Worm (Caenorhabditis elegans) whole organism, L1 larva: ENCODE measurements around the gene mlh-1.

Source experiments
- fkh-10 ChIP-seq: sonication (generic microtip); optimal IDR thresholded peaks from 2 replicates; lab custom pipeline; 2017; ENCODE audit warnings: missing biosample characterization, missing genetic modification reagents, missing genetic modification characterization
- nhr-11 ChIP-seq: fragments of 150-350 bp; optimal IDR thresholded peaks from 2 replicates; lab custom pipeline; 2014; ENCODE audit warnings: missing biosample characterization, missing genetic modification characterization
- nhr-28 ChIP-seq: fragments of 150-350 bp; optimal IDR thresholded peaks from 2 replicates; lab custom pipeline; 2014; ENCODE audit warnings: missing biosample characterization, missing genetic modification characterization
- nhr-76 ChIP-seq: sonication (generic microtip); optimal IDR thresholded peaks from 2 replicates; lab custom pipeline; 2017; ENCODE audit warnings: missing biosample characterization, missing genetic modification characterization
- snpc-4 ChIP-seq: fragments of 150-350 bp; optimal IDR thresholded peaks from 2 replicates; lab custom pipeline; 2014; ENCODE audit warnings: missing biosample characterization, missing genetic modification characterization
- unc-130 ChIP-seq: fragments of 150-350 bp; optimal IDR thresholded peaks from 2 replicates; lab custom pipeline; 2017; ENCODE audit warnings: missing biosample characterization, missing genetic modification characterization, inconsistent platforms

DNA sequence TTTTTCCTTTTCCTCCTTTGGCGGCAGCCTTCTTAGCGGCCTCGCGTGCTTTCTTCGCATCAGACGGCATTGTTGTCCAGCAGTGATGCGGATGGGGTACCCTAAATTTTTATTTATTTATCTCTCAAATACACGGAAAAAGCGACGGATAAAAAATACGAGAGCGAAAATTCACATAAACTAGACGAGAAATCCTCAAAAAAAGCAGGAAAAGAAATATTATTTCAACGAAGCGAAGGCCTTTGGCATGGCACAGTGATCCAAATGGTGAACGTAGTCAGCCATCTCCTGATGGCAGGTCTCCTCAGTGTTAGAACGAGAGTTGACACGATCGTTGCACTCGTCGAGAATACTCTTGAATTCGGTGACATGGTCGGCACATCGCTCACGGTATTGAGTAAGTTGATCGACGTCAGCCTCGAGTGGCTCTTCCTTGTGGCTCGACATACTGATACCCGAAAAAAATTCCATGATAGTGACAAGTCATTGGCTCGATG lies 52.2 kb downstream of the mlh-1 start, which contains the start of the genes abcf-2 and T27E9.2:
- TF ChIP-seq unc-130 (tag; lab: Kevin White, UChicago) (no peak), fkh-10 (GFP tag; lab: Kevin White, UChicago) (no peak), nhr-28 (no peak), nhr-76 (tag; lab: Kevin White, UChicago) (no peak), nhr-11 (tag; lab: Kevin White, UChicago) (no peak), snpc-4 (tag; lab: Kevin White, UChicago) (no peak)
